Worm (Caenorhabditis elegans): ENCODE measurements around the gene F17C11.4.

The F17C11.4 gene

DNA sequence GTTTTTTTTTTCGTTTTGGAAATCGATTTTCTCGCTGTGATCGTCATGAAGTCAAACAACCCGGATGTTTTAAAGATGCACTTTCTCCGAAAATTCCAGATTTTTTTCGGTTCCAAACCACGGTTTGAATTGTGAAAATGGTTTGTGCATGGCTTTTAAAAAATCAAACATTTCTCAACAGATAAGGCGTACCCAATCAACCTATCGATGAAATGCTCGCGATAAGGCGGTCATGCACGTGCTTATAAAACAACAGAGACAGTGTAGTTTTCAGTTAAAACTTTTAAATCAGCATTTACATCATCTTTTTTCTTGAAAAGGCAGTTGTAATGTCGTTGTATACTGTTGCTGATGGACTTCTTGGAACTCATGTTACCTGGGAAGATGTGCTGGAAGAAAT is 19.2 kb upstream of the F17C11.4 start, which contains the start of gene F58B4.5:
Gene F58B4.5 (plus strand): TSS at position 283 of the 400 bp plus-strand sequence.
- no peak for TF ChIP-seq nhr-11 (tag; optimal IDR thresholded peaks at IDR 0.05)
- TF ChIP-seq nhr-111 (GFP tag; optimal IDR thresholded peaks at IDR 0.05) = no peak
- no peak for TF ChIP-seq pha-4 (GFP tag; IDR thresholded peaks at IDR 0.05)
- no peak for TF ChIP-seq pha-4 (tag; optimal IDR thresholded peaks at IDR 0.05)
- no peak for TF ChIP-seq lin-39 (tag; optimal IDR thresholded peaks at IDR 0.05)
- TF ChIP-seq ces-1 (GFP tag; optimal IDR thresholded peaks at IDR 0.05) = no peak
- TF ChIP-seq daf-8 (GFP tag; IDR thresholded peaks at IDR 0.05) = no peak
- no peak for TF ChIP-seq aly-2 (tag; optimal IDR thresholded peaks at IDR 0.05)
- TF ChIP-seq nhr-41 (GFP tag; IDR thresholded peaks at IDR 0.05) = no peak
- TF ChIP-seq nhr-102 (tag; optimal IDR thresholded peaks at IDR 0.05) = peak; percentile 3
- no peak for TF ChIP-seq skn-1 (tag; optimal IDR thresholded peaks at IDR 0.05)
- no peak for TF ChIP-seq spr-3 (GFP tag; optimal IDR thresholded peaks at IDR 0.05)
- TF ChIP-seq aha-1 (tag) = peak; percentile 61
- no peak for TF ChIP-seq unc-130 (GFP tag; optimal IDR thresholded peaks at IDR 0.05)
- no peak for TF ChIP-seq R02D3.7 (tag; optimal IDR thresholded peaks at IDR 0.05)
- TF ChIP-seq ama-1 (optimal IDR thresholded peaks at IDR 0.05) = no peak
- TF ChIP-seq rbr-2 (tag; optimal IDR thresholded peaks at IDR 0.05) = no peak
- peak; percentile 89 for TF ChIP-seq pqm-1 (tag; optimal IDR thresholded peaks at IDR 0.05)
- TF ChIP-seq madf-9 (GFP tag; conservative IDR thresholded peaks at IDR 0.05) = no peak
- no peak for TF ChIP-seq ctbp-1 (GFP tag; IDR thresholded peaks at IDR 0.05)
- TF ChIP-seq dmd-6 (GFP tag; IDR thresholded peaks at IDR 0.05) = peak; percentile 89
- no peak for TF ChIP-seq ceh-62 (tag; optimal IDR thresholded peaks at IDR 0.05)
- TF ChIP-seq lin-29 (GFP tag; IDR thresholded peaks at IDR 0.05) = no peak
- TF ChIP-seq hlh-11 (tag; optimal IDR thresholded peaks at IDR 0.05) = peak; percentile 73
- no peak for TF ChIP-seq dve-1 (tag; optimal IDR thresholded peaks at IDR 0.05; ENCODE audit: insufficient read depth)
- no peak for TF ChIP-seq fos-1 (tag; optimal IDR thresholded peaks at IDR 0.05)
- no peak for TF ChIP-seq ztf-7 (tag; optimal IDR thresholded peaks at IDR 0.05)
- TF ChIP-seq daf-16 (GFP tag; optimal IDR thresholded peaks at IDR 0.05) = no peak
- peak; percentile 49 for TF ChIP-seq daf-16 (tag; optimal IDR thresholded peaks at IDR 0.05)
- TF ChIP-seq F26F4.8 (GFP tag; conservative IDR thresholded peaks at IDR 0.05) = no peak
- no peak for TF ChIP-seq lim-7 (GFP tag; IDR thresholded peaks at IDR 0.05)
- TF ChIP-seq nhr-76 (tag; optimal IDR thresholded peaks at IDR 0.05) = no peak
- no peak for TF ChIP-seq nhr-6 (tag; optimal IDR thresholded peaks at IDR 0.05)
- TF ChIP-seq mxl-3 (GFP tag; optimal IDR thresholded peaks at IDR 0.05) = peak; percentile 32
- peak; percentile 17 for TF ChIP-seq hlh-30 (tag; optimal IDR thresholded peaks at IDR 0.05; ENCODE audit: insufficient read depth)
- TF ChIP-seq lir-3 (tag; optimal IDR thresholded peaks at IDR 0.05) = no peak
- TF ChIP-seq egl-27 (tag; optimal IDR thresholded peaks at IDR 0.05) = no peak
- no peak for TF ChIP-seq dpl-1 (GFP tag; optimal IDR thresholded peaks at IDR 0.05)
- no peak for TF ChIP-seq jun-1 (tag; optimal IDR thresholded peaks at IDR 0.05)
- TF ChIP-seq T20F7.1 (GFP tag; optimal IDR thresholded peaks at IDR 0.05) = peak; percentile 14
- no peak for TF ChIP-seq zip-11 (GFP tag; IDR thresholded peaks at IDR 0.05)
- TF ChIP-seq hmg-1.1 (GFP tag; IDR thresholded peaks at IDR 0.05) = no peak
- no peak for TF ChIP-seq unc-39 (tag; optimal IDR thresholded peaks at IDR 0.05)
- no peak for TF ChIP-seq ceh-32 (tag; optimal IDR thresholded peaks at IDR 0.05; ENCODE audit: poor library complexity)
- TF ChIP-seq nhr-48 (tag; optimal IDR thresholded peaks at IDR 0.05) = peak; percentile 7
- peak; percentile 34 for TF ChIP-seq nhr-28 (tag; optimal IDR thresholded peaks at IDR 0.05)
- TF ChIP-seq mdl-1 (tag; optimal IDR thresholded peaks at IDR 0.05) = peak in 1 of 2 experiments; percentile 57
- TF ChIP-seq arid-1 (GFP tag; conservative IDR thresholded peaks at IDR 0.05) = no peak

Data from whole organism, L4 larva.